Fruit fly (Drosophila melanogaster): Measurements from ENCODE around the gene CG1637.
A peak's percentile ranks its signal among the peaks of the same experiment; 100 is the strongest.

CG1637 gene

dm6 chrX:10867692-10868091 is 10.0 kb downstream of the CG1637 start:
- TF ChIP-seq slp2 (GFP tag; optimal IDR thresholded peaks at IDR 0.05) (no peak), hb (GFP tag; IDR thresholded peaks at IDR 0.05; ENCODE audit: partially characterized antibody) (0 out of 3 replicates have a peak, but pooled peaks have one; percentile 41), zf30C (GFP tag; optimal IDR thresholded peaks at IDR 0.05) (no peak), Dbx (GFP tag; IDR thresholded peaks at IDR 0.05) (0 out of 3 replicates have a peak, but pooled peaks have one; percentile 6), CG8281 (tag; optimal IDR thresholded peaks at IDR 0.05) (peak; percentile 92), Adf1 (GFP tag; IDR thresholded peaks at IDR 0.05) (no peak), sens (GFP tag) (peak; percentile 28)

- TF ChIP-seq insv (GFP tag; optimal IDR thresholded peaks at IDR 0.05) (peak in 1 of 2 experiments; percentile 7), YL-1 (GFP tag; optimal IDR thresholded peaks at IDR 0.05) (no peak), Trl (optimal IDR thresholded peaks at IDR 0.05) (no peak), Trl (GFP tag; optimal IDR thresholded peaks at IDR 0.05) (no peak), CG10321 (GFP tag; IDR thresholded peaks at IDR 0.05) (peak; percentile 85), CG7357 (GFP tag; IDR thresholded peaks at IDR 0.05) (no peak), Myb (GFP tag; optimal IDR thresholded peaks at IDR 0.05) (no peak), E2f1 (GFP tag; IDR thresholded peaks at IDR 0.05) (no peak), sens-2 (GFP tag; IDR thresholded peaks at IDR 0.05) (no peak), CG6683 (GFP tag; optimal IDR thresholded peaks at IDR 0.05) (no peak), CG10431 (GFP tag; optimal IDR thresholded peaks at IDR 0.05) (peak; percentile 65), pfk (GFP tag; optimal IDR thresholded peaks at IDR 0.05) (peak; percentile 62), CG8290 (GFP tag; optimal IDR thresholded peaks at IDR 0.05) (peak; percentile 31), CG8290 (tag; optimal IDR thresholded peaks at IDR 0.05) (peak in 1 of 2 experiments; percentile 13), CG1832 (GFP tag; optimal IDR thresholded peaks at IDR 0.05) (peak; percentile 85), B-H1 (GFP tag; IDR thresholded peaks at IDR 0.05) (no peak), CG9609 (GFP tag; optimal IDR thresholded peaks at IDR 0.05) (no peak), Dip2 (GFP tag; IDR thresholded peaks at IDR 0.05) (no peak), CG30020 (tag; optimal IDR thresholded peaks at IDR 0.05) (no peak), otp (GFP tag; IDR thresholded peaks at IDR 0.05) (no peak), wdn (GFP tag; IDR thresholded peaks at IDR 0.05) (peak; percentile 36; the same call in 1 of the 2 replicates), bigmax (GFP tag; optimal IDR thresholded peaks at IDR 0.05) (peak; percentile 74), Optix (GFP tag; IDR thresholded peaks at IDR 0.05) (no peak), cas (GFP tag; IDR thresholded peaks at IDR 0.05) (no peak), Opbp (GFP tag; IDR thresholded peaks at IDR 0.05; ENCODE audit: partially characterized antibody) (no peak), CG6791 (GFP tag; IDR thresholded peaks at IDR 0.05; ENCODE audit: partially characterized antibody) (0 out of 3 replicates have a peak, but pooled peaks have one; percentile 5)
Observed at dm6 chrX:10865580-10866331, 11.9 kb downstream of the CG1637 start.

- TF ChIP-seq sd (tag; optimal IDR thresholded peaks at IDR 0.05): peak; percentile 14
- no peak for TF ChIP-seq Atf-2 (GFP tag; optimal IDR thresholded peaks at IDR 0.05)
- no peak for TF ChIP-seq CG3281 (GFP tag; optimal IDR thresholded peaks at IDR 0.05)
- TF ChIP-seq odd (GFP tag; optimal IDR thresholded peaks at IDR 0.05): no peak
- TF ChIP-seq CG15073 (GFP tag; optimal IDR thresholded peaks at IDR 0.05): no peak
- no peak for TF ChIP-seq H2.0 (GFP tag; IDR thresholded peaks at IDR 0.05)
- TF ChIP-seq CG31365 (tag; optimal IDR thresholded peaks at IDR 0.05): no peak
- no peak for TF ChIP-seq CG10654 (GFP tag; optimal IDR thresholded peaks at IDR 0.05)
- TF ChIP-seq MESR4 (GFP tag; optimal IDR thresholded peaks at IDR 0.05): peak; percentile 81
- TF ChIP-seq jing (GFP tag; optimal IDR thresholded peaks at IDR 0.05): no peak
- no peak for TF ChIP-seq H15 (GFP tag; IDR thresholded peaks at IDR 0.05)
- TF ChIP-seq bbx (GFP tag; IDR thresholded peaks at IDR 0.05; ENCODE audit: partially characterized antibody): no peak
- TF ChIP-seq Pdp1 (GFP tag; optimal IDR thresholded peaks at IDR 0.05): peak in 1 of 2 experiments; percentile 18
- TF ChIP-seq gem (tag; optimal IDR thresholded peaks at IDR 0.05): no peak
- TF ChIP-seq BEAF-32 (GFP tag; optimal IDR thresholded peaks at IDR 0.05): no peak
- no peak for TF ChIP-seq CG8944 (GFP tag; optimal IDR thresholded peaks at IDR 0.05)
- TF ChIP-seq CG2116 (GFP tag; optimal IDR thresholded peaks at IDR 0.05): no peak
- no peak for TF ChIP-seq br (optimal IDR thresholded peaks at IDR 0.05)
Observed at dm6 chrX:10857853-10858252, 19.8 kb downstream of the CG1637 start.

All from whole organism, embryonic.